Worm (Caenorhabditis elegans) whole organism, L4 larva: Measurements from ENCODE around the gene gbh-1.

Experiments used
- egl-27 ChIP-seq: sonication (generic microtip); optimal IDR thresholded peaks from 3 replicates; lab custom pipeline; 2017; ENCODE audit warnings: missing biosample characterization, missing genetic modification reagents, missing genetic modification characterization

Gene gbh-1

DNA sequence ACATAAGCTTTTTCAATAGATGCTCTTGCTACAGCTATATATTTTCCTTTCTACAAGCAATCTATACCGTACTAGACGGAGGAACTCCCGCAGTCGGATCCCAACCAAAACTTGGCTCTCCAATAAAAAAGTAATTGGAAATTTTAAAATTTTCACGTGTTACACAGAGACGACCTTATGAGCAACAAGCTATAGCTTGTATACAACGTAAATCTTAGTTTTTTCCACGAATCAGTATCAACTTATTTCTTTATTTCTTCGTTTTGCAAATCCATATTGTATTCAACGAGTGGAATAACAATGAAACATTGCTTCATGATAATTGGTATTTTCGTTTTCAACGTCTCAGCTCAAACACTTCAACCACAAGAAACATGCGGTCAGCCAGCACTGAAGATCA is 50.2 kb downstream of the gbh-1 start, which contains the start of gene M28.4:
TSS of gene M28.4 (plus strand) at position 301 of the 400 bp plus-strand sequence.
- TF ChIP-seq egl-27 (tag; lab: Kevin White, UChicago), result no peak
